Worm (Caenorhabditis elegans) whole organism, L4/young adult: ENCODE results near the gene daf-9.

Experiments used
- W03F9.2 ChIP-seq: fragments of 150-350 bp; optimal IDR thresholded peaks from 2 replicates; lab custom pipeline; 2014; ENCODE audit warnings: missing biosample characterization, missing genetic modification characterization
- dao-5 ChIP-seq: sonication (generic microtip); optimal IDR thresholded peaks from 2 replicates; lab custom pipeline; 2016; ENCODE audit warnings: missing genotype, missing genetic modification characterization, moderate library complexity, missing compliant biosample characterization
- him-1 ChIP-seq: sonication (generic microtip); optimal IDR thresholded peaks from 2 replicates; lab custom pipeline; 2016; ENCODE audit warnings: missing genotype, missing genetic modification reagents, missing genetic modification characterization, missing compliant biosample characterization

Gene daf-9

DNA sequence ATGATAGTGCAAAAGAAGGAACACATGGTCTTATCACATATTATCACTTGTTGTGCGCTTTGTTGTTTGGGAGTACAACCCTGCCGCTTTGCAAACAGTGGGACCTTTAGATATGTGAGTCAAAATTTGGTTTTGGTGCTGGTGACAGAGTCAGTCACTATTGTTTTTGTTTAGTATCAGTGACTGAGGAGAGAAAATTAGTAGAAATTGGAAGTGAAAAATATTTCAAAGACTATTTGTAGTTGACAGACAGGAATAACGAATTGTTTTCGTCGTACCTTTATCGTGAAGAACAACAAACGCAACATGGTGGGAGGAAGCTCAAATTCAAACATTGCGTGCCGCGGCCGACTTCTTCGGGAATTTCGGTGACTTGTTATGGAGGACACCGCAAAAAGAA, 19.8 kb downstream of the daf-9 start, which contains the start of gene lrch-1:
Gene lrch-1, minus strand, starts transcription at position 101 of the 400 bp plus-strand sequence.
- TF ChIP-seq him-1, result no peak
- no peak for TF ChIP-seq dao-5 (tag; lab: Kevin White, UChicago)
- TF ChIP-seq W03F9.2 (tag; lab: Kevin White, UChicago), result no peak

DNA sequence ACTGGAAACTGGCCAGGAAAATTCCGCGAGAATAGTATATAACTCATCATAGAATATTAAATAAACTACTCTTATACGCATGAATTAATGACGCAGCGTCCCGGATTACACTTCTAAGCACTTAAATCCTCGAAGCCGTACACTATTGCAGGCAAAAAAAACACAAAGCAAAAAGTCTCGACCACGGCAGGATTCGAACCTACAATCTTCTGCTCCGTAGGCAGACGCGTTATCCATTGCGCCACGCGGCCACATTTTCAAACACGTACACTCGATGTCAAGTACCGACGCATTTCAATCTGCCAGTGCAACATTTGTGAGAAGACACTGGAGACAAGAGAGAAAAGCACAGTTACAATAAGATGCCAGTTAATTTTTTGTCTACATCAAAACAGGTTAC, 23.2 kb downstream of the daf-9 start:
- TF ChIP-seq W03F9.2 (tag; lab: Kevin White, UChicago) (no peak), him-1 (peak; percentile 57), dao-5 (tag; lab: Kevin White, UChicago) (no peak)

DNA sequence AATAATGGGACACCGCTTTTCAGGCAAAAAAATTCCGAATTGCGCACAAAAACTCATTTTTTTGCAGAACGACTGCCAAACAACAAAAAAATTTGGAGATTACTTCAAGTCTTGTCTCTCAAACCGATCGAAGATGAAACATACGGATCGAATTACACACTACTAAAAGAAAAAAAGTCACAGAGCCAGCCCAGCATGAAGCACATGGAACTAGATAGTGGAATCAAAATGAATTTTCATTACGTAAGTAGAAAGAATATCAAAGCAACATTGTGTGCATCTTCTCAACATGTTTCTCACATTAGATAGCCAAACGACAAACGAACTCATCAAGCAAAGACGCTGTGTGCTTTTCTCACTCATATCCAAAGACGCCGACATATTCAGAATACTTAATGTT, 24.4 kb downstream of the daf-9 start:
- no peak for TF ChIP-seq him-1
- TF ChIP-seq dao-5 (tag; lab: Kevin White, UChicago), result no peak
- no peak for TF ChIP-seq W03F9.2 (tag; lab: Kevin White, UChicago)

DNA sequence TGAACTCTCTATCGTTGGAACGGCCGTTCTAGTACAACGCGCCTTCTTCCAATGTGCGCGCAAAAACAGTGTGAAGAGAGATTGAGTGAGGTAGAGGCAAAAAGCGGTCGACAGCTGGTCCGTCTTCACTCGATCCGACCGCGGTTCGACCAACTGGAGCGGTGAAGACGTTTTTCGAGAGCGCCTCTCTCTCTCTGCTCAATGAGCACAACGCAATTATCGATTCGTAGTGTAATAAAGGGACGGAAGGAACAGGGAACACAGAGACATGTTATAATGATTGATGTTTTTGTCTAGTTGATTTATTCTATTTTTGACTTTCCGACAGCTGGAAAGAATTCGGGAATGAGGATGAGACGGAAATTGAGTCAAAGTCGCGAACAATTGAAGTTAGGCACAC, 28.1 kb downstream of the daf-9 start:
- TF ChIP-seq dao-5 (tag; lab: Kevin White, UChicago) (no peak), him-1 (no peak), W03F9.2 (tag; lab: Kevin White, UChicago) (no peak)

DNA sequence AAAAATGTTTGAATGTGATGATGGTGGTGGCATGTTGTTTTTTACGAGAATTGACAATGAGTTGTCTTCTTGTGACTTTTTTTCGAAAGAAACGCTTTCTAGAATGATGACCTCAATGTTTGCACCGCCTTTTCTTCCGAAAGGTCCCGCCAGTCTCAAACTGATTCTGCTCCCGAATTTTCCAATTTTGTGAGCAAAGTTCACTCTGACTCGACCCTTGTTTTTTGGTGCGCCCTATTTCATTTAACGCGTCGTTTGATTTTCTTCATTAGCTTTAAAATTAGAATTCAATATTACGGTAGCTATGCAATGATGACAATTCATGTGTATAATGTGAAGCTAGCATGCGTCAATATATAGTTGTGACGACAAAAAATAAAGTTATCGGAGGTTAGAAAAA, 33.9 kb downstream of the daf-9 start, which contains the start of gene lite-1:
Gene lite-1, minus strand, starts transcription at position 101 of the 400 bp plus-strand sequence.
- TF ChIP-seq him-1, result no peak
- no peak for TF ChIP-seq W03F9.2 (tag; lab: Kevin White, UChicago)
- TF ChIP-seq dao-5 (tag; lab: Kevin White, UChicago), result no peak

DNA sequence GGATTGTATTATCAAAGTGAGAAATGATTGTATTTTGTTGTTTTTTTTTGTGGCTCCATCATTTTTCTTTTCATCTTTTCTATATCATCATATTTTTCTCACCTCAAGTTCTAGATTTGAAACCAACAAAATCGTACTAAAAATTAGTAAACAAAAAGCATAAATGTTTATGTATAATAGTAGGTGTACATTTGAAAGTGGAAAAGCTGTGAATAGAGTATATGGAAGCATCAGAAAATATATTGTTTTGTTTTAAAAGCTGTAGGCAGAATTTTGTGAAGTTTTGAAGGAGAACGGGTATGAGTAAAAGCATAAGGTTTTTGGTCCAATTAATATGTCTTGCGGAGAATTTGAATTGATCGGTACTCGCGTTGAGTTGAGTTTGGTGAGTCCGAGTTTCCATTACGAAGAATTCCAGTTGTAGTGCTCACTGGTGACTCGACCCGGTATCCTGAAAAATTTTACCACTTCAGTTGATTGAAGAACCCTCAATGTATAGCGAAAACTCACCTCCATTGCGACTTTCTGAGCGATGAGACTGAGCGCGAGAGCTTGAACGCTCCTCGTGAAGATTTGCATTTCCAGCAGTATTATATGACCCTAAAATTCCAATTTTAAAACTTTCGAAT, 36.4 kb downstream of the daf-9 start, which contains the start of gene C14F11.4:
Gene C14F11.4, minus strand, starts transcription at position 51 of the 629 bp plus-strand sequence.
- TF ChIP-seq W03F9.2 (tag; lab: Kevin White, UChicago) (no peak), dao-5 (tag; lab: Kevin White, UChicago) (no peak), him-1 (no peak)

DNA sequence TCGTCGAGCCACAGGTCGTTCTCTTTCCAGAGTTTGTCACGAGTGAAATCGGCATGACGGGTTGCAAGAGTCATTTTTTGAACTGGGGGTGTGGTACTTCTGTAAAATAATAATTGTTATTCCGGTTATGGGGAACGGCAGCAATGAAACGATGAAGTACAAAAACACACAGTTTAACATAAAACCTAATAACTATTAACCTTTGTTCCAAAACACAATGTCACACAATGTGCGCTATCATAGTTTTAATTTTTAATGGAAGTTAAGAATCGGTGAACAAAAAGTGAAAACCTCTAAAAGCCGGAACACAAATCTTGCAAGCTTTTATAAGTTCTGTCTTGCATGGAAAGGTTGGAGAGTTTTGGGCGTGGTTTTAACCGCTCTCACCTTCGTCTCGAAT, 38.7 kb downstream of the daf-9 start, which contains the start of gene hsp-43:
Gene hsp-43, minus strand, starts transcription at position 101 of the 400 bp plus-strand sequence.
- TF ChIP-seq him-1, result no peak
- no peak for TF ChIP-seq W03F9.2 (tag; lab: Kevin White, UChicago)
- no peak for TF ChIP-seq dao-5 (tag; lab: Kevin White, UChicago)

DNA sequence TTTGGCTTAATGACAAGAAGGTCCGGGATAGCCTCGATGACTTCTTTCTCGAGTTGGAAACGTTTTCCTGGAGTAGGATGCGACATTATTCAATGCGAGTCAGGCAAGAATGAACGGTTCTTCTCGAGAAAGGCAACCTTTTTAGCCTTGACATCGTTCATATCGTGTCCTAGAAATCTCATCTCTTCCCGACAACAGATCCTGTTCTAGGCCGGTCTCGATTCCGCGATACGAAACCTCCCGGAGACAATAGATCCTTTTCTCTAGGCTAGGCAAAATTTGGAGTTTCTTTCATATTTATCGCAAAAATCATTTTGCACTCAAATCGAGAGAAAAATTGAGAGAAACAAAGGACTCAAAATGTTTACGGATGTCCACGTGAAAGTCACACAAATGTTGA, 42.2 kb downstream of the daf-9 start, which contains the start of gene rml-3:
Gene rml-3, minus strand, starts transcription at position 93 of the 400 bp plus-strand sequence.
- TF ChIP-seq W03F9.2 (tag; lab: Kevin White, UChicago) (no peak), him-1 (no peak), dao-5 (tag; lab: Kevin White, UChicago) (no peak)

DNA sequence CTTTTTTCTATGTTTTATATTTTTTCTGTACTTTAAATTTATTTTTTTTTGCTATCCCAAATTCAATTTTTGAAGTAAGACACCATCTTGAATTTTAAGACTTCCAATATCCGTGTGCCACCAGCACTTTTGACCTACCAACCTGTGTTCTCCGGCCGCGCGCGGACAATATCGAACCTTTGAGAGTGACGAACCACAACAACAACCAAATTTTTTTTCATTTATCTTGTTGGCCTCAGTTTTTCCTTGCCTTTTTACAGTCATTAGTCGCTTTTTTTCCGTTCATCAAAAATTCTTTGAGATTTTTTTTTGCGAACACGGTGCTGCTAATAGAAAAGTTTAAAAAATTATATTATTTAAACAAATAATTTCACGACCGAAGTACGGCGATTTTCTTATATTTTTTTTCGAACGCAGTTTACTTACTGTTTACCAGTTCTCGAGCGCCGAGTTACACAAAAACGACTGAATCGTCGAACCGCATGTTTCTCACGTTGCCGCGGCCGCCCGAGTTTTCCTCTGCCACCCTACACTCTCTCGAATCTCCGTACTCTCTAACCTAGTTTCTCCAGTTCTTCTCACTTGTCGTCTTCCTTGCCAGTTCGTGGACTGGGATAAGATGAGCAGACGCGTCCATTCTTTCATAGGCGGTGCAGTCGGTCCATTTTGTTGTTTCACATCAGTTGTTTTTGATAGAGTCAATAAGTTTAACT, 43.4 kb downstream of the daf-9 start:
- TF ChIP-seq W03F9.2 (tag; lab: Kevin White, UChicago) (no peak), him-1 (no peak), dao-5 (tag; lab: Kevin White, UChicago) (no peak)

DNA sequence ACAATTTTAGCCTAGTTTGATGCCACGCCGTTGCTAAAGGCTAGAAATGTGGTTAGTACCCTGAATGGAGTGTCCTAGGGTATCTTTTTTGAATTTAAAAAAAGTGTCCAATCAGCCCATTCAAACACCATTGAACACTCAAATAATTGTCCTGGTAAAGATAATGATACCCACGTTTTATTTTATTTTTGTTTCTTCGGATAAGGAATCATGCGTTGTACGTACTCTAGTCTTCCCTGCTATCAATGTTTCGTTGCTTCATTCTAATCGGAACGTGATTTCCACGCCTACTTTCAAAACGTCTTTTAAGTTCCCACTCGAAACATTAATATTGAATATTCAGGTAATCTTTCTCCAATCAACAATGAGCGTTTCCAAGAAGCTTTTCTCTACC, 43.9 kb downstream of the daf-9 start, which contains the start of gene got-2.2:
Gene got-2.2, plus strand, starts transcription at position 344 of the 394 bp plus-strand sequence.
- TF ChIP-seq dao-5 (tag; lab: Kevin White, UChicago) (no peak), W03F9.2 (tag; lab: Kevin White, UChicago) (no peak), him-1 (no peak)

DNA sequence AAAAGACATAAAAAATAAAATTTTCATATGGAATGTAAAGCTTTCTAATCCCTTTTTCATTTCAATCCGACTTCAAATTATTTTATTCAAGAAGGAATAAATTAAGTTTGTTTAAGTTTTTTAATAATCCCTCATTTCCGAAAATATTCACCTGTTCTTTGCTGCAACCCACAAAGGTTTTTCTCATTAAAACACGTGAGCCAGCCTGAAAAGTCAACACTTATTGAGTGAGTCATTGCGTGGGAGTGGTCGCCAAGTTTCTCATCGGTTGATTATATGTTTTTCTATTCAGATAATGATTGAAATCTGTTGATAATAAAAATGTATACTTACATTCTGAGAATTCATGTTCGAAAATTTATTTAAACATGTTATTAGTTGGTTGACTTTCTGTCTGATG, 48.8 kb downstream of the daf-9 start:
- TF ChIP-seq him-1 (no peak), dao-5 (tag; lab: Kevin White, UChicago) (no peak), W03F9.2 (tag; lab: Kevin White, UChicago) (no peak)

DNA sequence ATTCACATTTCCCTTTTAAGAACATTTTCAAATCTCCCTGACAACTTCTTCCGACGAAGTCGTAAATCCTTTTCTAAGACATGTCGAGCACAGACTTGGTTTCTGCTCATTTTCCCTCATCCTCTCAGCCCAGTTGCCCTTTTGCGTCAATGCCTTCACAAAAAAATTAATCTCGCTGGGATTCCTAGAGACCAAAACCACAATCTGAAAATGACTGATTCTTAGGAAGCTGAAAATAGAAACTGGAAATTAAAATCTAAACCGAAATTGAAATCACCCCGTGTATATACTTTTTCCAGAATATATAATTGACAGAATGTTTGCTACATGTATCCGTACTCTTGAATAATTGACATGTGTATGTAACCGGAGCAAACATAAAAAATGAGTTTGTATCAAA, 50.3 kb downstream of the daf-9 start:
- TF ChIP-seq him-1 (no peak), dao-5 (tag; lab: Kevin White, UChicago) (no peak), W03F9.2 (tag; lab: Kevin White, UChicago) (no peak)

DNA sequence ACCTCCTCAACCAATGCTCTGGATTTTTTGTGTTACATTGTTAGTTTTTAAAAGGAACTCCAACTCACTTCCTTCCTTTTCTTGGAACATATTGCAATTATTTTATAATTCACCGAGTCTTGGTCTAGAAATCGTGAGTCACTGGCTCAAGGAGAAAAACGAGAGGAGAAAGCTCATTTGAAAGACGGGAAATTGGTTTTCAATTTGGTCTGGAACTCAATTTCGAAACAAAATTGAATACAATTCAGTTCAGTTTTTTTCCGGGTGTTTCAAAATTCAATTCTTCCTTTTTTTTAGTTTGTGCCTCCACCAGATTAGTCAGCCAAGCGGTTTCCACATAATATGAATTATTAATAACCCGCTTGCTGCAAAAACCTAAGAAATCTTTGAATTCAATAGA, 51.1 kb downstream of the daf-9 start:
- no peak for TF ChIP-seq W03F9.2 (tag; lab: Kevin White, UChicago)
- TF ChIP-seq him-1, result no peak
- TF ChIP-seq dao-5 (tag; lab: Kevin White, UChicago), result no peak
